Fruit fly (Drosophila melanogaster) whole organism, embryonic: ENCODE measurements around the gene MAPk-Ak2.
A peak's percentile ranks its signal among the peaks of the same experiment; 100 is the strongest.

Experiments
- Abd-B ChIP-seq: fragments of 200-800 bp; sonication (Bioruptor generic); optimal IDR thresholded peaks from 2 replicates; lab custom pipeline; 2018; ENCODE audit warnings: missing biosample characterization, mild to moderate bottlenecking, missing genetic modification characterization, moderate library complexity
- Asciz ChIP-seq: fragments of 200-800 bp; sonication (Bioruptor generic); optimal IDR thresholded peaks from 2 replicates; lab custom pipeline; 2017; ENCODE audit warnings: missing biosample characterization, mild to moderate bottlenecking, missing genetic modification characterization, missing genetic modification reagents
- Bteb2 ChIP-seq: fragments of 200-800 bp; sonication (Bioruptor generic); optimal IDR thresholded peaks from 2 replicates; lab custom pipeline; 2016; ENCODE audit warnings: missing biosample characterization, missing genetic modification characterization
- CG10321 ChIP-seq: fragments of 200-800 bp; sonication (Bioruptor generic); IDR thresholded peaks from 2 replicates; pipeline ENCODE4 v1.3.6; 2022; ENCODE audit warnings: missing biosample characterization, missing genetic modification characterization
- CG10959 ChIP-seq: fragments of 200-800 bp; sonication (Bioruptor generic); IDR thresholded peaks from 2 replicates; pipeline ENCODE4 v1.3.6; 2022; ENCODE audit warnings: missing biosample characterization, missing genetic modification characterization
- CG11695 ChIP-seq: fragments of 200-800 bp; sonication (Bioruptor generic); IDR thresholded peaks from 3 replicates; pipeline ENCODE4 v1.3.6; 2022; ENCODE audit warnings: missing biosample characterization, missing genetic modification characterization
- CG14014 ChIP-seq: fragments of 200-800 bp; sonication (Bioruptor generic); IDR thresholded peaks from 2 replicates; pipeline ENCODE4 v1.3.6; 2022; ENCODE audit warnings: missing biosample characterization, missing genetic modification characterization
- CG15269 ChIP-seq: fragments of 200-800 bp; sonication (Bioruptor generic); optimal IDR thresholded peaks from 2 replicates; lab custom pipeline; 2018; ENCODE audit warnings: missing biosample characterization, mild to moderate bottlenecking, missing genetic modification characterization, moderate library complexity
- CG15479 ChIP-seq: fragments of 200-800 bp; sonication (Bioruptor generic); optimal IDR thresholded peaks from 3 replicates; lab custom pipeline; 2019; ENCODE audit warnings: missing biosample characterization, mild to moderate bottlenecking, missing genetic modification characterization, moderate library complexity
- CG15601 ChIP-seq: fragments of 200-800 bp; sonication (Bioruptor generic); optimal IDR thresholded peaks from 3 replicates; lab custom pipeline; 2019; ENCODE audit warnings: missing biosample characterization, mild to moderate bottlenecking, missing genetic modification characterization, moderate library complexity
- CG15696 ChIP-seq: fragments of 200-800 bp; sonication (Bioruptor generic); optimal IDR thresholded peaks from 2 replicates; lab custom pipeline; 2019; ENCODE audit warnings: missing biosample characterization, mild to moderate bottlenecking, missing genetic modification characterization, moderate library complexity
- CG17359 ChIP-seq: fragments of 200-800 bp; sonication (Bioruptor generic); optimal IDR thresholded peaks from 3 replicates; lab custom pipeline; 2018; ENCODE audit warnings: missing biosample characterization, mild to moderate bottlenecking, missing genetic modification characterization, moderate library complexity
- CG30403 ChIP-seq: fragments of 200-800 bp; sonication (Bioruptor generic); optimal IDR thresholded peaks from 3 replicates; lab custom pipeline; 2016; ENCODE audit warnings: missing biosample characterization, missing genetic modification characterization
- CG7745 ChIP-seq: fragments of 200-800 bp; sonication (Bioruptor generic); optimal IDR thresholded peaks from 2 replicates; lab custom pipeline; 2018; ENCODE audit warnings: missing biosample characterization, mild to moderate bottlenecking, missing genetic modification characterization, moderate library complexity
- CG9609 ChIP-seq: fragments of 200-800 bp; sonication (Bioruptor generic); optimal IDR thresholded peaks from 3 replicates; lab custom pipeline; 2016; ENCODE audit warnings: missing biosample characterization, missing genetic modification characterization
- CG9876 ChIP-seq: fragments of 200-800 bp; sonication (Bioruptor generic); optimal IDR thresholded peaks from 2 replicates; lab custom pipeline; 2016; ENCODE audit warnings: missing biosample characterization, missing genetic modification characterization
- Chrac-16 ChIP-seq: fragments of 200-800 bp; sonication (Bioruptor generic); optimal IDR thresholded peaks from 3 replicates; lab custom pipeline; 2016; ENCODE audit warnings: missing biosample characterization, missing genetic modification characterization
- D19A ChIP-seq: fragments of 200-800 bp; optimal IDR thresholded peaks from 3 replicates; lab custom pipeline; 2019; ENCODE audit warnings: missing biosample characterization, mild to moderate bottlenecking, missing genetic modification characterization, moderate library complexity
- Dp ChIP-seq: fragments of 200-800 bp; sonication (Bioruptor generic); optimal IDR thresholded peaks from 2 replicates; lab custom pipeline; 2018; ENCODE audit warnings: missing biosample characterization, mild to moderate bottlenecking, missing genetic modification characterization, moderate library complexity
- GATAe ChIP-seq: fragments of 200-800 bp; sonication (Bioruptor generic); conservative IDR thresholded peaks from 2 replicates; pipeline ENCODE4 v1.3.6; 2022; ENCODE audit warnings: missing biosample characterization, missing genetic modification characterization
- Jarid2 ChIP-seq: fragments of 200-800 bp; sonication (Bioruptor generic); optimal IDR thresholded peaks from 3 replicates; lab custom pipeline; 2017; ENCODE audit warnings: mild to moderate bottlenecking, missing biosample characterization, missing genetic modification reagents, missing genetic modification characterization
- MBD-R2 ChIP-seq: fragments of 200-800 bp; sonication (Bioruptor generic); IDR thresholded peaks from 2 replicates; pipeline ENCODE4 v1.3.6; 2022; ENCODE audit warnings: missing biosample characterization, missing genetic modification characterization
- Mad ChIP-seq: fragments of 200-800 bp; sonication (Bioruptor generic); optimal IDR thresholded peaks from 2 replicates; lab custom pipeline; 2016; ENCODE audit warnings: missing biosample characterization, missing genetic modification characterization
- NFAT ChIP-seq: fragments of 200-800 bp; sonication (Bioruptor generic); IDR thresholded peaks from 2 replicates; pipeline ENCODE4 v1.3.6; 2022; ENCODE audit warnings: missing biosample characterization, missing genetic modification characterization
- Opbp ChIP-seq: fragments of 200-800 bp; sonication (Bioruptor generic); IDR thresholded peaks from 3 replicates; pipeline ENCODE4 v1.3.6; 2022; ENCODE audit warnings: missing biosample characterization, missing genetic modification characterization; ENCODE audit not compliant: partially characterized antibody
- Sin3A ChIP-seq: fragments of >200 bp; optimal IDR thresholded peaks from 2 replicates; lab custom pipeline; 2018
- Six4 ChIP-seq: fragments of 200-800 bp; sonication (Bioruptor generic); optimal IDR thresholded peaks from 2 replicates; lab custom pipeline; 2016; ENCODE audit warnings: missing biosample characterization, missing genetic modification characterization
- Sox102F ChIP-seq: fragments of 200-800 bp; sonication (Bioruptor generic); optimal IDR thresholded peaks from 2 replicates; lab custom pipeline; 2018; ENCODE audit warnings: missing biosample characterization, mild to moderate bottlenecking, missing genetic modification characterization, moderate library complexity
- Taf1 ChIP-seq: fragments of 200-800 bp; sonication (Bioruptor generic); IDR thresholded peaks from 2 replicates; pipeline ENCODE4 v1.3.6; 2022; ENCODE audit warnings: missing biosample characterization, missing genetic modification characterization
- Trl ChIP-seq, 3 experiments: fragments of >200 bp in 2 of 3; fragments of 200-800 bp in 1 of 3; sonication (Bioruptor generic) in 1 of 3; optimal IDR thresholded peaks; 2 replicates in 1 of 3; 3 replicates in 2 of 3; lab custom pipeline; 2016 to 2017; ENCODE audit warnings: missing biosample characterization in 1 of 3, missing genetic modification characterization in 1 of 3
- YL-1 ChIP-seq: fragments of 200-800 bp; sonication (Bioruptor generic); optimal IDR thresholded peaks from 3 replicates; lab custom pipeline; 2017; ENCODE audit warnings: missing biosample characterization, mild to moderate bottlenecking, missing genetic modification characterization
- ash1 ChIP-seq: fragments of 200-800 bp; sonication (Bioruptor generic); optimal IDR thresholded peaks from 2 replicates; lab custom pipeline; 2018; ENCODE audit warnings: missing biosample characterization, mild to moderate bottlenecking, missing genetic modification characterization
- btn ChIP-seq: fragments of 200-800 bp; sonication (Bioruptor generic); optimal IDR thresholded peaks from 2 replicates; lab custom pipeline; 2016; ENCODE audit warnings: missing biosample characterization, missing genetic modification characterization
- cas ChIP-seq: fragments of 200-800 bp; sonication (Bioruptor generic); IDR thresholded peaks from 2 replicates; pipeline ENCODE4 v1.3.6; 2022; ENCODE audit warnings: missing biosample characterization, missing genetic modification characterization
- ewg ChIP-seq: fragments of 200-800 bp; sonication (Bioruptor generic); optimal IDR thresholded peaks from 3 replicates; lab custom pipeline; 2017; ENCODE audit warnings: mild to moderate bottlenecking, missing biosample characterization, missing genetic modification reagents, missing genetic modification characterization
- fd3F ChIP-seq: fragments of 200-800 bp; sonication (Bioruptor generic); optimal IDR thresholded peaks from 2 replicates; lab custom pipeline; 2018; ENCODE audit warnings: missing biosample characterization, mild to moderate bottlenecking, missing genetic modification characterization, moderate library complexity
- ftz-f1 ChIP-seq: fragments of 200-800 bp; sonication (Bioruptor generic); optimal IDR thresholded peaks from 2 replicates; lab custom pipeline; 2016; ENCODE audit warnings: missing biosample characterization, missing genetic modification characterization
- gro ChIP-seq: fragments of 200-800 bp; sonication (Bioruptor generic); optimal IDR thresholded peaks from 2 replicates; lab custom pipeline; 2016; ENCODE audit warnings: missing biosample characterization, missing genetic modification characterization
- ind ChIP-seq: fragments of 200-800 bp; sonication (Bioruptor generic); optimal IDR thresholded peaks from 3 replicates; lab custom pipeline; 2016; ENCODE audit warnings: missing biosample characterization, missing genetic modification characterization
- oc ChIP-seq: fragments of 200-800 bp; sonication (Bioruptor generic); optimal IDR thresholded peaks from 2 replicates; lab custom pipeline; 2018; ENCODE audit warnings: missing biosample characterization, mild to moderate bottlenecking, missing genetic modification characterization, moderate library complexity
- odd ChIP-seq: fragments of 200-800 bp; sonication (Bioruptor generic); optimal IDR thresholded peaks from 2 replicates; lab custom pipeline; 2017; ENCODE audit warnings: missing biosample characterization, mild to moderate bottlenecking, missing genetic modification characterization
- run ChIP-seq: fragments of 200-800 bp; sonication (Bioruptor generic); optimal IDR thresholded peaks from 3 replicates; lab custom pipeline; 2018; ENCODE audit warnings: missing biosample characterization, mild to moderate bottlenecking, missing genetic modification characterization
- scrt ChIP-seq: fragments of 200-800 bp; sonication (Bioruptor generic); optimal IDR thresholded peaks from 2 replicates; lab custom pipeline; 2018; ENCODE audit warnings: missing biosample characterization, mild to moderate bottlenecking, missing genetic modification characterization, moderate library complexity
- seq ChIP-seq: fragments of 200-800 bp; sonication (Bioruptor generic); IDR thresholded peaks from 2 replicates; pipeline ENCODE4 v1.3.6; 2022; ENCODE audit warnings: missing biosample characterization, missing genetic modification characterization
- sob ChIP-seq: fragments of 200-800 bp; sonication (Bioruptor generic); IDR thresholded peaks from 2 replicates; pipeline ENCODE4 v1.3.6; 2022; ENCODE audit warnings: missing biosample characterization, missing genetic modification characterization
- unpg ChIP-seq: fragments of 200-800 bp; sonication (Bioruptor generic); optimal IDR thresholded peaks from 3 replicates; lab custom pipeline; 2018; ENCODE audit warnings: missing biosample characterization, mild to moderate bottlenecking, missing genetic modification characterization, moderate library complexity
- zfh1 ChIP-seq: fragments of 200-800 bp; sonication (Bioruptor generic); IDR thresholded peaks from 3 replicates; pipeline ENCODE4 v1.3.6; 2022; ENCODE audit warnings: missing biosample characterization, missing genetic modification characterization
- zfh2 ChIP-seq: fragments of 200-800 bp; sonication (Bioruptor generic); optimal IDR thresholded peaks from 2 replicates; lab custom pipeline; 2016; ENCODE audit warnings: missing biosample characterization, missing genetic modification characterization

MAPk-Ak2 gene

dm6 chrX:5754837-5755828 is 8.9 kb downstream of the MAPk-Ak2 start, which contains the start of the genes lin-52 and CG15771 (continued):
- TF ChIP-seq Six4 (GFP tag; lab: Kevin White, UChicago) (peak; percentile 91), CG15479 (GFP tag; lab: Kevin White, UChicago) (peak; percentile 37), Sin3A (lab: Kevin White, UChicago) (peak; percentile 83), CG15601 (peak; percentile 91), Abd-B (GFP tag; lab: Kevin White, UChicago) (peak; percentile 85), ind (GFP tag; lab: Kevin White, UChicago) (peak; percentile 92), btn (GFP tag; lab: Kevin White, UChicago) (peak; percentile 3), ewg (peak; percentile 89), D19A (tag; lab: Kevin White, UChicago) (peak; percentile 91), CG11695 (GFP tag; lab: Robert Waterston, UW) (peak; percentile 97), CG17359 (peak; percentile 93), Opbp (no peak), GATAe (GFP tag; lab: Robert Waterston, UW) (peak; percentile 86), gro (GFP tag; lab: Kevin White, UChicago) (peak; percentile 63), ash1 (no peak), odd (GFP tag; lab: Kevin White, UChicago) (peak; percentile 96), zfh2 (GFP tag; lab: Kevin White, UChicago) (peak; percentile 44), unpg (GFP tag; lab: Kevin White, UChicago) (peak; percentile 94), Bteb2 (GFP tag; lab: Kevin White, UChicago) (peak; percentile 40), Dp (GFP tag; lab: Kevin White, UChicago) (peak; percentile 57), Taf1 (peak; percentile 93), Trl (optimal IDR thresholded peaks at IDR 0.05; lab: Kevin White, UChicago) (peak; percentile 61 to 81), Trl (GFP tag; optimal IDR thresholded peaks at IDR 0.05; lab: Kevin White, UChicago) (peak; percentile 27), CG9609 (GFP tag; lab: Kevin White, UChicago) (peak; percentile 2), CG14014 (GFP tag; lab: Robert Waterston, UW) (peak; percentile 96), ftz-f1 (GFP tag; lab: Kevin White, UChicago) (peak; percentile 47), sob (GFP tag; lab: Robert Waterston, UW) (peak; percentile 95), cas (GFP tag; lab: Robert Waterston, UW) (peak; percentile 87), Chrac-16 (GFP tag; lab: Kevin White, UChicago) (peak; percentile 93), Sox102F (GFP tag; lab: Kevin White, UChicago) (peak; percentile 89), MBD-R2 (peak; percentile 74), zfh1 (peak; percentile 94), CG30403 (GFP tag; lab: Kevin White, UChicago) (peak; percentile 94), CG15696 (tag; lab: Kevin White, UChicago) (peak; percentile 90), YL-1 (GFP tag; lab: Kevin White, UChicago) (peak; percentile 97), CG15269 (tag; lab: Kevin White, UChicago) (peak; percentile 99), NFAT (GFP tag; lab: Robert Waterston, UW) (peak; percentile 87; the same call in 1 of the 2 replicates), CG10321 (GFP tag; lab: Robert Waterston, UW) (peak; percentile 90), seq (GFP tag; lab: Robert Waterston, UW) (peak; percentile 96), Jarid2 (GFP tag; lab: Kevin White, UChicago) (peak; percentile 58), CG7745 (peak; percentile 39), run (peak; percentile 90), CG9876 (peak; percentile 5), CG10959 (GFP tag; lab: Robert Waterston, UW) (peak; percentile 88), Asciz (GFP tag; lab: Kevin White, UChicago) (peak; percentile 91), scrt (GFP tag; lab: Kevin White, UChicago) (peak; percentile 92), oc (tag; lab: Kevin White, UChicago) (peak; percentile 90), fd3F (GFP tag; lab: Kevin White, UChicago) (peak; percentile 90), Mad (GFP tag; lab: Kevin White, UChicago) (peak; percentile 82)
